Fruit fly (Drosophila melanogaster) S2 (cell line): ENCODE data around the gene Vm26Aa.

ENCODE experiments used
- CG8478 ChIP-seq: fragments of >200 bp; optimal IDR thresholded peaks from 2 replicates; lab custom pipeline; 2018
- CTCF ChIP-seq, 2 experiments: fragments of >200 bp; optimal IDR thresholded peaks; 2 replicates each; lab custom pipeline; 2018

- TF ChIP-seq CTCF (optimal IDR thresholded peaks at IDR 0.05; lab: Kevin White, UChicago) (no peak), CG8478 (no peak)
These were observed 37.6 kb upstream of the Vm26Aa start for dm6 chr2L:5997609-5998229.
